Fruit fly (Drosophila melanogaster) whole organism: ENCODE results near the gene Cnx99A.

ENCODE experiments used
- CG8478 ChIP-seq: fragments of >200 bp; optimal IDR thresholded peaks from 2 replicates; lab custom pipeline; 2018; ENCODE audit warnings: inconsistent platforms
- Dll ChIP-seq: fragments of >200 bp; optimal IDR thresholded peaks from 2 replicates; lab custom pipeline; 2017
- EcR ChIP-seq, 2 experiments: fragments of >200 bp; optimal IDR thresholded peaks; 2 replicates each; lab custom pipeline; 2017; ENCODE audit warnings: missing biosample characterization in 2 of 2, missing genetic modification characterization in 2 of 2, missing genetic modification reagents in 2 of 2
- pan ChIP-seq: fragments of >200 bp; optimal IDR thresholded peaks from 2 replicates; lab custom pipeline; 2017
- psq ChIP-seq: fragments of >200 bp; optimal IDR thresholded peaks from 2 replicates; lab custom pipeline; 2017
- usp ChIP-seq: fragments of >200 bp; optimal IDR thresholded peaks from 2 replicates; lab custom pipeline; 2017; ENCODE audit warnings: missing biosample characterization, missing genetic modification characterization, mixed read lengths

DNA sequence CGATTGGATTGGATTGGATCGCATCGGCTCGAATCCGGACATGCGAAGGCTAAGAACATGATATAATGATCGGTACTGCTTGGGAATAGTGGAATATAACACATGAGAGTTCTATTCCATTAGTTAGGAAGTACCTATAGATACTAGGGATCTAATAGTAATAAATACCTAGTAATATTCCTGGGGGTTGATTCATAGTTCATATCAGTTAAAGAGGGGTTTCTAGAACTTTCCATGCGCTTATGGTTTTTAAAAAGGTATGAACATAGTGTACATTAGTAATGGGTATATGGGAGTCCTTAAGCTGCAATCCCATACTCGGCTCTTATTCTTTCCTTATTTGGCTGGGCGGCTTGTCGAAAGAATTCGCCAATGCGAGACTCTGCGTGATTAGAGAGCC, 35.1 kb downstream of the Cnx99A start:
- no peak for TF ChIP-seq Dll
- TF ChIP-seq usp: no peak
- no peak for TF ChIP-seq CG8478 (lab: Kevin White, UChicago)
- peak; percentile 66 for TF ChIP-seq pan
- no peak for TF ChIP-seq EcR (GFP tag; optimal IDR thresholded peaks at IDR 0.05; lab: Kevin White, UChicago)
- no peak for TF ChIP-seq psq
